Worm (Caenorhabditis elegans) whole organism, young adult: ENCODE measurements around the gene nhr-213.
"Not testable (repeated sequence)": the region's sequence is repeated elsewhere in the genome, so short reads cannot be mapped to it uniquely, and the experiment has no call there.

Experiments used
- F10E7.11 ChIP-seq: sonication (generic microtip); optimal IDR thresholded peaks from 2 replicates; lab custom pipeline; 2017; ENCODE audit warnings: mild to moderate bottlenecking, missing genetic modification characterization, moderate library complexity, missing compliant biosample characterization
- F33H1.4 ChIP-seq: fragments of 200-800 bp; sonication (Bioruptor generic); IDR thresholded peaks from 2 replicates; pipeline ENCODE4 v1.3.6; 2022; ENCODE audit warnings: missing genetic modification reagents, missing genetic modification characterization, missing compliant biosample characterization
- F52B5.7 ChIP-seq: sonication (generic microtip); optimal IDR thresholded peaks from 2 replicates; lab custom pipeline; 2016; ENCODE audit warnings: mild to moderate bottlenecking, missing genetic modification characterization, missing compliant biosample characterization
- F55B11.4 ChIP-seq: sonication (generic microtip); optimal IDR thresholded peaks from 2 replicates; lab custom pipeline; 2016; ENCODE audit warnings: missing compliant biosample characterization, missing genetic modification characterization, borderline replicate concordance; ENCODE audit not compliant: insufficient read depth
- T07F8.4 ChIP-seq: sonication (generic microtip); optimal IDR thresholded peaks from 2 replicates; lab custom pipeline; 2016; ENCODE audit warnings: mild to moderate bottlenecking, missing genetic modification characterization, moderate library complexity, missing compliant biosample characterization
- T26A5.8 ChIP-seq: sonication (generic microtip); optimal IDR thresholded peaks from 2 replicates; lab custom pipeline; 2016; ENCODE audit warnings: missing genetic modification characterization, missing compliant biosample characterization
- Y53F4B.3 ChIP-seq: fragments of 200-800 bp; sonication (Bioruptor generic); IDR thresholded peaks from 2 replicates; pipeline ENCODE4 v1.3.6; 2022; ENCODE audit warnings: missing genetic modification reagents, missing genetic modification characterization, missing compliant biosample characterization
- Y53G8AR.9 ChIP-seq: fragments of 200-800 bp; sonication (Bioruptor generic); conservative IDR thresholded peaks from 2 replicates; pipeline ENCODE4 v1.3.6; 2022; ENCODE audit warnings: missing genetic modification reagents, missing genetic modification characterization, missing compliant biosample characterization
- Y67H2A.10 ChIP-seq: fragments of 200-800 bp; sonication (Bioruptor generic); conservative IDR thresholded peaks from 2 replicates; pipeline ENCODE4 v1.3.6; 2022; ENCODE audit warnings: missing genetic modification reagents, missing genetic modification characterization, missing compliant biosample characterization
- athp-1 ChIP-seq: sonication (generic microtip); optimal IDR thresholded peaks from 2 replicates; lab custom pipeline; 2017; ENCODE audit warnings: mild to moderate bottlenecking, missing genetic modification characterization, missing compliant biosample characterization
- attf-5 ChIP-seq: fragments of 200-800 bp; sonication (Bioruptor generic); optimal IDR thresholded peaks from 2 replicates; lab custom pipeline; 2018; ENCODE audit warnings: mild to moderate bottlenecking, missing genetic modification characterization, missing compliant biosample characterization
- attf-6 ChIP-seq: fragments of 200-800 bp; sonication (Bioruptor generic); IDR thresholded peaks from 2 replicates; pipeline ENCODE4 v1.3.6; 2022; ENCODE audit warnings: missing genetic modification reagents, missing genetic modification characterization, missing compliant biosample characterization
- cebp-2 ChIP-seq: fragments of 200-800 bp; sonication (Bioruptor generic); IDR thresholded peaks from 2 replicates; pipeline ENCODE4 v1.3.6; 2022; ENCODE audit warnings: missing genetic modification characterization, missing compliant biosample characterization
- ceh-40 ChIP-seq: fragments of 200-800 bp; sonication (Bioruptor generic); IDR thresholded peaks from 2 replicates; pipeline ENCODE4 v1.3.6; 2022; ENCODE audit warnings: missing genetic modification characterization, missing compliant biosample characterization
- dox-1 ChIP-seq: fragments of 200-800 bp; sonication (Bioruptor generic); IDR thresholded peaks from 2 replicates; pipeline ENCODE4 v1.3.6; 2022; ENCODE audit warnings: missing genetic modification reagents, missing genetic modification characterization, missing compliant biosample characterization
- dpff-1 ChIP-seq: sonication (generic microtip); optimal IDR thresholded peaks from 2 replicates; lab custom pipeline; 2017; ENCODE audit warnings: mild to moderate bottlenecking, missing genetic modification characterization, missing compliant biosample characterization
- dpl-1 ChIP-seq: fragments of 150-350 bp; optimal IDR thresholded peaks from 2 replicates; lab custom pipeline; 2014; ENCODE audit warnings: missing biosample characterization, missing genetic modification reagents, missing genetic modification characterization
- egl-44 ChIP-seq: fragments of 200-800 bp; sonication (Bioruptor generic); IDR thresholded peaks from 2 replicates; pipeline ENCODE4 v1.3.6; 2022; ENCODE audit warnings: missing genetic modification reagents, missing genetic modification characterization, missing compliant biosample characterization
- ets-4 ChIP-seq: fragments of 200-800 bp; sonication (Bioruptor generic); optimal IDR thresholded peaks from 2 replicates; lab custom pipeline; 2018; ENCODE audit warnings: mild to moderate bottlenecking, missing genetic modification characterization, missing compliant biosample characterization
- gei-17 ChIP-seq: fragments of 200-800 bp; sonication (Bioruptor generic); optimal IDR thresholded peaks from 2 replicates; lab custom pipeline; 2018; ENCODE audit warnings: mild to moderate bottlenecking, missing genetic modification characterization, missing compliant biosample characterization
- hmg-1.2 ChIP-seq: fragments of 200-800 bp; sonication (Bioruptor generic); IDR thresholded peaks from 2 replicates; pipeline ENCODE4 v1.3.6; 2022; ENCODE audit warnings: missing genetic modification reagents, missing genetic modification characterization, missing compliant biosample characterization
- hsf-1 ChIP-seq: fragments of 200-800 bp; sonication (Bioruptor generic); IDR thresholded peaks from 2 replicates; pipeline ENCODE4 v1.3.6; 2022; ENCODE audit warnings: missing genetic modification reagents, missing genetic modification characterization, missing compliant biosample characterization
- let-607 ChIP-seq, 2 experiments: fragments of 200-800 bp in 1 of 2; sonication (Bioruptor generic) in 1 of 2; sonication (generic microtip) in 1 of 2; optimal IDR thresholded peaks; 2 replicates each; lab custom pipeline; 2016 to 2018; ENCODE audit warnings: mild to moderate bottlenecking in 2 of 2, missing compliant biosample characterization in 2 of 2, missing genetic modification characterization in 2 of 2, moderate library complexity in 2 of 2, missing genotype in 1 of 2
- lin-35 ChIP-seq, 3 experiments: fragments of 150-350 bp in 2 of 3; sonication (generic microtip) in 1 of 3; optimal IDR thresholded peaks; 2 replicates each; lab custom pipeline; 2014 to 2018; ENCODE audit warnings: missing biosample characterization in 3 of 3, missing genetic modification characterization in 3 of 3, missing genetic modification reagents in 3 of 3
- lin-40 ChIP-seq: sonication (generic microtip); optimal IDR thresholded peaks from 2 replicates; lab custom pipeline; 2016; ENCODE audit warnings: missing genetic modification characterization, mild to moderate bottlenecking, missing compliant biosample characterization, missing genotype, missing genetic modification reagents
- lir-1 ChIP-seq: fragments of 200-800 bp; sonication (Bioruptor generic); conservative IDR thresholded peaks from 2 replicates; pipeline ENCODE4 v1.3.6; 2022; ENCODE audit warnings: missing genetic modification reagents, missing genetic modification characterization, missing compliant biosample characterization
- madf-3 ChIP-seq: fragments of 200-800 bp; sonication (Bioruptor generic); IDR thresholded peaks from 2 replicates; pipeline ENCODE4 v1.3.6; 2022; ENCODE audit warnings: missing genetic modification reagents, missing genetic modification characterization, missing compliant biosample characterization
- mel-28 ChIP-seq: sonication (generic microtip); optimal IDR thresholded peaks from 2 replicates; lab custom pipeline; 2016; ENCODE audit warnings: borderline replicate concordance, mild to moderate bottlenecking, missing genetic modification characterization, missing compliant biosample characterization
- tbx-9 ChIP-seq: sonication (generic microtip); optimal IDR thresholded peaks from 2 replicates; lab custom pipeline; 2016; ENCODE audit warnings: borderline replicate concordance, missing genetic modification characterization, inconsistent platforms, missing compliant biosample characterization
- unc-130 ChIP-seq: sonication (generic microtip); optimal IDR thresholded peaks from 2 replicates; lab custom pipeline; 2016; ENCODE audit warnings: missing genetic modification reagents, missing genetic modification characterization, missing compliant biosample characterization
- zfh-2 ChIP-seq: fragments of 200-800 bp; sonication (Bioruptor generic); conservative IDR thresholded peaks from 2 replicates; pipeline ENCODE4 v1.3.6; 2022; ENCODE audit warnings: missing genetic modification reagents, missing genetic modification characterization, missing compliant biosample characterization
- ztf-22 ChIP-seq: fragments of 200-800 bp; sonication (Bioruptor generic); optimal IDR thresholded peaks from 2 replicates; lab custom pipeline; 2018; ENCODE audit warnings: mild to moderate bottlenecking, missing genetic modification characterization, moderate library complexity, missing compliant biosample characterization

The nhr-213 gene

DNA sequence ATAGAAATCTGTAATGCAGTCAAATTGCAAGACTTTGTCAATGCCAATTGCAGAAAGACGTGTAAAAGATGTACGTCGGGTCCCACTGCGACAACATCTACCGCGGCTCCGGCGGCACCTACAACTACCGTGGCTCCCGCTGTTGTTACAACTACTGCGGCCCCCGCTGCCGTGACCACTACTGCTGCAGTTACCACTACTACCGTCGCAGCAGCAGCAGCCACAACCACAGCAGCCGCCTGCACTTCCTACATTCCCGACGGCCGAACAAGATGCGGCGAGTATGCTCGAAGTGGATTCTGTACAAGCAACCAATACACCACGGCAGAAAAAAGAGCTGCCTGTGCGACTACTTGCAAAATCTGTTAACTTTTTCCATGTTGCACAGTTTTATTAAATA lies 18.2 kb upstream of the nhr-213 start:
- TF ChIP-seq tbx-9 (no peak), zfh-2 (peak; percentile 59), gei-17 (GFP tag; lab: Kevin White, UChicago) (no peak), dox-1 (GFP tag; lab: Robert Waterston, UW) (no peak), lir-1 (GFP tag; lab: Robert Waterston, UW) (no peak), hsf-1 (no peak), ets-4 (no peak), F10E7.11 (tag; lab: Kevin White, UChicago) (no peak), ceh-40 (GFP tag; lab: Robert Waterston, UW) (no peak), dpl-1 (no peak), T07F8.4 (tag; lab: Kevin White, UChicago) (no peak), Y53F4B.3 (GFP tag; lab: Robert Waterston, UW) (no peak), madf-3 (GFP tag; lab: Robert Waterston, UW) (no peak), attf-6 (GFP tag; lab: Robert Waterston, UW) (no peak), hmg-1.2 (GFP tag; lab: Robert Waterston, UW) (no peak), lin-35 (GFP tag; optimal IDR thresholded peaks at IDR 0.05; lab: Kevin White, UChicago) (no peak), cebp-2 (GFP tag; lab: Robert Waterston, UW) (0 out of 2 replicates have a peak, but pooled peaks have one; percentile 67)
- TF ChIP-seq, all 124 proteins: peak for 2

- TF ChIP-seq F55B11.4 (no peak), let-607 (tag; optimal IDR thresholded peaks at IDR 0.05; lab: Kevin White, UChicago) (no peak), athp-1 (tag; lab: Kevin White, UChicago) (no peak)
- TF ChIP-seq, all 124 proteins: peak for 0
Measured at ce11 chrV:15913714-15914113, 17.1 kb upstream of the nhr-213 start, which contains the start of gene F35E8.7. F35E8.7 (plus strand) TSS chrV:15914014.

ce11 chrV:15912677-15913076 lies 16.1 kb upstream of the nhr-213 start:
- peak; percentile 73 for TF ChIP-seq zfh-2
- TF ChIP-seq attf-6 (GFP tag; lab: Robert Waterston, UW), result no peak
- TF ChIP-seq F33H1.4 (GFP tag; lab: Robert Waterston, UW), result no peak
- no peak for TF ChIP-seq unc-130 (GFP tag; lab: Kevin White, UChicago)
- TF ChIP-seq F52B5.7 (tag; lab: Kevin White, UChicago), result peak; percentile 17
- no peak for TF ChIP-seq cebp-2 (GFP tag; lab: Robert Waterston, UW)
- no peak for TF ChIP-seq ceh-40 (GFP tag; lab: Robert Waterston, UW)
- TF ChIP-seq Y53G8AR.9, result no peak
- TF ChIP-seq T26A5.8 (tag; lab: Kevin White, UChicago), result no peak
- no peak for TF ChIP-seq mel-28

ce11 chrV:15911848-15912247 lies 15.3 kb upstream of the nhr-213 start, which contains the start of gene F35E8.6:
F35E8.6 (plus strand) TSS chrV:15912148.
- TF ChIP-seq lin-40 (tag; lab: Kevin White, UChicago), result no peak
- no peak for TF ChIP-seq F10E7.11 (tag; lab: Kevin White, UChicago)
- no peak for TF ChIP-seq dpff-1 (tag; lab: Kevin White, UChicago)
- no peak for TF ChIP-seq hsf-1
- no peak for TF ChIP-seq egl-44 (GFP tag; lab: Robert Waterston, UW)
- TF ChIP-seq, all 124 proteins: peak for 0

ce11 chrV:15905530-15905929 lies 9.0 kb upstream of the nhr-213 start, which contains the start of the genes F35E8.1 and F35E8.2:
F35E8.1 (minus strand) TSS chrV:15905630.
F35E8.2 (plus strand) TSS chrV:15905661.
- not testable (repeated sequence) for TF ChIP-seq attf-5 (GFP tag; lab: Kevin White, UChicago); ztf-22 (GFP tag; lab: Kevin White, UChicago); Y67H2A.10 (GFP tag; lab: Robert Waterston, UW)
